Fruit fly (Drosophila melanogaster) S2 (cell line): ENCODE results near the gene Drak.

Experiments used
- CG8478 ChIP-seq: fragments of >200 bp; optimal IDR thresholded peaks from 2 replicates; lab custom pipeline; 2018
- CTCF ChIP-seq, 2 experiments: fragments of >200 bp; optimal IDR thresholded peaks; 2 replicates each; lab custom pipeline; 2018

- no peak for TF ChIP-seq CG8478
- no peak for TF ChIP-seq CTCF (optimal IDR thresholded peaks at IDR 0.05; lab: Kevin White, UChicago)
Measured at dm6 chrX:11584075-11584474, 91.1 kb downstream of the Drak start, which contains the start of gene pkm.
